Worm (Caenorhabditis elegans) whole organism, L4/young adult: ENCODE results near the gene Y104H12D.2.

ENCODE experiments used
- dao-5 ChIP-seq: sonication (generic microtip); optimal IDR thresholded peaks from 2 replicates; lab custom pipeline; 2016; ENCODE audit warnings: missing genotype, missing genetic modification characterization, moderate library complexity, missing compliant biosample characterization
- him-1 ChIP-seq: sonication (generic microtip); optimal IDR thresholded peaks from 2 replicates; lab custom pipeline; 2016; ENCODE audit warnings: missing genotype, missing genetic modification reagents, missing genetic modification characterization, missing compliant biosample characterization

DNA sequence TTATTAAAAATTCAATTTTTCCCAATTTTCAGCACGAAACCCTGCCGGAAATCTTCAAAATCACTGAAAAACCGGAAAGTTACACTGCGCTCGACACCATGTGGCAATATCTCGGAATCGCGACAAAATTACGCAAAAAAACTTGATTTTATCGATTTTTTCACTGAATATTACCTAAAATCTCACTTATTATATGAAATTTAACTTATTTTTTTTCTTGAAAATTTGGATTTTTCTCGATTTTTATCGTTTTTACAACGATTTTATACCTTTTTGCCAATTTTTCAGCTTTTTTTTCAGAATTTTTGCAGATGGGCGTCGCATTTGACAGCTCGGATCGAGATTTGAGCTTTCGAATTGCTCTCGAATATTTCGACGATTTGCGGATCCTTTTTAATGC is 14.9 kb downstream of the Y104H12D.2 start, which contains the start of gene spl-3:
- TF ChIP-seq him-1 (tag; lab: Kevin White, UChicago) (no peak), dao-5 (tag; lab: Kevin White, UChicago) (no peak)
